Fruit fly (Drosophila melanogaster): ENCODE data around the gene cpx.

Gene cpx

DNA sequence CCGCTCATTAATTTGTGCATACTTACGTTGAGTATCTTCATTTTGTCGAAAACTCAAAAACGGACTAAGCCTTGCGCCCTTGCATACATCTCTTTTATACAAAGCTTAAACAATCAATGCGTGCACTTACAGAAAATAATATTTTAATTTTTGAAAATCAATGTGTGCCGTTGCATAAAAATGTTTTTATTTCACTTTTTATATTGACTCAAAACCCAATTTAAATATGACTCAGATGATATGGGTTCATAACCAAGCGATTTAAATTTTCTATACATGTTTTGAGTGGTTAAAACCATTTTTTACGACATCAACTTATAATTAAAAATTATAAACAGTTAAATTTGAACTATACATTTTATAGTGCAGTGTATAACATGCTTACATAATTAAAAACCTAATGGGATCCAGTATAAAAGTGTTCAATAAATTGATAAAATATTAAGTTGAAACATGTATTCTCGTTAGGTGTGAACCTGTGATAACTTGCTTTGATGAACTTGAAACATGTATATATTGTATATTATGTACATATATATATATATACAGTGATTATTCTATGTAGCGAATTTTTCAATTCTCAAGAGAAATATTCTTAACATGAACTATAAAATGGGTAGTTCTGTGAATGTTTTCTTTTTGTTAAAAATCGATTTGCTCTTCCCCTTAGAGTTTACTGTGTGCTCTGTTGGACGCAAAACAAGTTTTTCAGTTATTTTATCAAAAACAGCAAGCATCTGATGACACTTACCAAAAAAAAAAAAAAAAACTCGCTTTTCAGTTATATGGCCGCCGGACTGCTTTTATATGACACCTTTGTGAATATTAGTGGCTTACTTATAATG lies 36.7 kb upstream of the cpx start, which contains the start of gene CG34305:
Gene CG34305, minus strand, starts transcription at position 51 of the 845 bp plus-strand sequence.
- peak; percentile 49 for TF ChIP-seq CG8159 (tag; optimal IDR thresholded peaks at IDR 0.05)
- no peak for TF ChIP-seq CG14655 (GFP tag; optimal IDR thresholded peaks at IDR 0.05)
- peak; percentile 7 for TF ChIP-seq Pif1A (GFP tag; optimal IDR thresholded peaks at IDR 0.05)
- no peak for TF ChIP-seq CG4496 (GFP tag; IDR thresholded peaks at IDR 0.05)
- TF ChIP-seq fd96Ca (GFP tag; IDR thresholded peaks at IDR 0.05): no peak
- no peak for TF ChIP-seq D1 (tag; optimal IDR thresholded peaks at IDR 0.05)
- no peak for TF ChIP-seq CG32121 (GFP tag; IDR thresholded peaks at IDR 0.05)
- no peak for TF ChIP-seq CG17806 (tag; optimal IDR thresholded peaks at IDR 0.05)
- no peak for TF ChIP-seq rn (GFP tag; IDR thresholded peaks at IDR 0.05)
- no peak for TF ChIP-seq Snoo (tag; optimal IDR thresholded peaks at IDR 0.05)
- TF ChIP-seq gl (tag; optimal IDR thresholded peaks at IDR 0.05): no peak
- TF ChIP-seq CG13204 (GFP tag; optimal IDR thresholded peaks at IDR 0.05): no peak
- no peak for TF ChIP-seq CG9948 (tag; optimal IDR thresholded peaks at IDR 0.05)
- no peak for TF ChIP-seq CG34367 (tag; optimal IDR thresholded peaks at IDR 0.05)
- no peak for TF ChIP-seq CG8301 (tag; optimal IDR thresholded peaks at IDR 0.05)
- TF ChIP-seq CG12605 (GFP tag; IDR thresholded peaks at IDR 0.05): no peak
- TF ChIP-seq Pif1B (GFP tag; optimal IDR thresholded peaks at IDR 0.05): no peak

DNA sequence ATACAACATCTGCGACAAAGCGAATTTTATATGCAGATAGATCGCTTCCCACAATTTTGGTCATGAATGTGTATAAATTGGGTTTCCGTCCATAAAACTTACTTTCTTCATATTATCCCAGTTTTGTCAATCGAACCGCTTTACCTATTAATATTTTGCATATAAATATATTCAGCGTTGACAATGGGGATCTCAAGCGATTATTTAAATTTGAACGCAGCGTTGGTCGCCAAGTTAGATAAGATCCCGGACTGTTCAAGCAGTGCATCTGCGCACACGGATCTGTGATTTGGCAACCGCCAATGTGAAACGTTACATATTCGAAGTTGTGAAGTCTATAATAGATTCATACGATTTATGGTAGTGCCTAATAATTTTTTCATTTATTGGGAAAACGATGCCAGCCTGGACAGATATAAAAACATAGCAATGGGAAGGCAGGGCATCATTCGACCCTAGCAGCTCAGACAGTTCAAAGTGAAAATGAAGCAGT lies 33.4 kb upstream of the cpx start, which contains the start of gene TwdlF:
Gene TwdlF, plus strand, starts transcription at position 443 of the 493 bp plus-strand sequence.
- TF ChIP-seq CG13204 (GFP tag; optimal IDR thresholded peaks at IDR 0.05) (no peak), rn (GFP tag; IDR thresholded peaks at IDR 0.05) (no peak), CG12605 (GFP tag; IDR thresholded peaks at IDR 0.05) (no peak), Pif1A (GFP tag; optimal IDR thresholded peaks at IDR 0.05) (no peak), CG15710 (tag; optimal IDR thresholded peaks at IDR 0.05) (no peak), fd96Ca (GFP tag; IDR thresholded peaks at IDR 0.05) (no peak), CG17806 (tag; optimal IDR thresholded peaks at IDR 0.05) (no peak), D1 (tag; optimal IDR thresholded peaks at IDR 0.05) (no peak)

DNA sequence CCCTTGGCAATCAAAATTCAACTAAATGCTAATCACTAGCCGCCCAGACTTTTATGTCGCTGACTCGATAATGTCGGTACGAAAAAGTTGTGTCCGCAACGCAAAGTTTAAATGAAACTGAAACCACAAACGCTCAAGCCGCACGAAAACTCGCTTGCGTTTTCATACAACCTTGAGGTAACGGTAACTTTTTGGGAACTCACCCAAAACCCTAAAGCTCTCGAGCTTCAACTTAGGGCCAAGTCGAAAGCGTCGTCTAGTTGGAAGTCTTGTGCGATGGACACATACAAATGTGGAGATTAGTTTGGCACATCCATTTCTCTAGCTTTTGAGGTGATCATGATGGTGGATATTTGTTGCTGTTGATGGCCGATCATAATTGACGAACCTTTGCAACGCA lies 30.1 kb upstream of the cpx start:
- TF ChIP-seq CG8159 (tag; optimal IDR thresholded peaks at IDR 0.05) (no peak), CG10348 (GFP tag; IDR thresholded peaks at IDR 0.05) (no peak), D1 (tag; optimal IDR thresholded peaks at IDR 0.05) (no peak), CG13204 (GFP tag; optimal IDR thresholded peaks at IDR 0.05) (no peak), rn (GFP tag; IDR thresholded peaks at IDR 0.05) (no peak), CG4496 (GFP tag; IDR thresholded peaks at IDR 0.05) (no peak), CG32121 (GFP tag; IDR thresholded peaks at IDR 0.05) (no peak), CG9948 (tag; optimal IDR thresholded peaks at IDR 0.05) (no peak), Ets98B (GFP tag; IDR thresholded peaks at IDR 0.05) (no peak), CG17806 (tag; optimal IDR thresholded peaks at IDR 0.05) (no peak), Pif1A (GFP tag; optimal IDR thresholded peaks at IDR 0.05) (no peak), CG14655 (GFP tag; optimal IDR thresholded peaks at IDR 0.05) (no peak), Snoo (tag; optimal IDR thresholded peaks at IDR 0.05) (no peak)

DNA sequence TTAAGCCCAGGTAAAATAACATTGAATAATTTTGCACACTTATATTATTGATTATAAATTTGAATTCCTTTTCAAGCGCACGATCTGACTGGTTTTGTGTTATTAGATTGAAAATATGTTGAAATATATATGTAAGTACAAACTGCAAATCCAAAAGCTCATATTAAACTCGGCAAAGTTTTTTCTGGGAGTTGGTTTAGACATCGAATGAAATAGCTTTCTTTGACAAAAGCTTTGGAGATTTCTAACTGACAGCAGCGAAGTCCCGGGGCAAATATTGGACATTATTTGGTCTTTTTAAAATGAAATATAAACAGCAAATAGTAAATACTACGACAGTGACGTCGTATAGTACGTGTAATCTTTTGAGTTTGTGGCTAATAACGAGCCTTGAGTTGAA lies 28.8 kb upstream of the cpx start, which contains the start of gene TwdlG:
Gene TwdlG, minus strand, starts transcription at position 101 of the 400 bp plus-strand sequence.
- TF ChIP-seq CG12605 (GFP tag; IDR thresholded peaks at IDR 0.05) (no peak), CG9948 (tag; optimal IDR thresholded peaks at IDR 0.05) (no peak)

DNA sequence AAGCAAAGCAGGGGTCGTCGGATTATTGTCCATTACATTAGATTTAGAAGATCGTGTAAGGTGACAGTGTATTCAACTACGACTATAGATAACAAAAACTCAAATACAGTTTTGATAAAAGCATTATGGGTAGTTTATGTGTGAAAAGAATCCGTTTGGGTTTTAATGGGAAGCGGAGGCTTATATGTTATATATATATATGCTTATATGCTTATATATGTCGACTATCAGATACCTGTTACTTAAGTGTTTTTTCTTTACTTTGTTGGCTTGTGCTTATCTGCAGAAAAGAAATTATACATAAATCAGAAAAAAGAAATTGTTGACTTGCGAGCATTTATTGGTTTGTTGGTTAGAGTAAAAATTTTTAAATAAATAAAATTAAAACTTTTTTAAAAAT lies 27.1 kb upstream of the cpx start, which contains the start of gene CG14644:
Gene CG14644, minus strand, starts transcription at position 101 of the 400 bp plus-strand sequence.
- TF ChIP-seq CG34367 (tag; optimal IDR thresholded peaks at IDR 0.05) (no peak), CG15710 (tag; optimal IDR thresholded peaks at IDR 0.05) (no peak), CG4496 (GFP tag; IDR thresholded peaks at IDR 0.05) (no peak), rn (GFP tag; IDR thresholded peaks at IDR 0.05) (no peak), Ets98B (GFP tag; IDR thresholded peaks at IDR 0.05) (no peak), CG13204 (GFP tag; optimal IDR thresholded peaks at IDR 0.05) (no peak), CG17806 (tag; optimal IDR thresholded peaks at IDR 0.05) (no peak), CG8301 (tag; optimal IDR thresholded peaks at IDR 0.05) (no peak), gl (tag; optimal IDR thresholded peaks at IDR 0.05) (no peak), CG12605 (GFP tag; IDR thresholded peaks at IDR 0.05) (no peak), Snoo (tag; optimal IDR thresholded peaks at IDR 0.05) (no peak), fd96Ca (GFP tag; IDR thresholded peaks at IDR 0.05) (no peak), CG8159 (tag; optimal IDR thresholded peaks at IDR 0.05) (no peak), EcR (GFP tag; optimal IDR thresholded peaks at IDR 0.05) (no peak), CG32121 (GFP tag; IDR thresholded peaks at IDR 0.05) (no peak), Pif1A (GFP tag; optimal IDR thresholded peaks at IDR 0.05) (no peak), Pif1B (GFP tag; optimal IDR thresholded peaks at IDR 0.05) (no peak), CG10348 (GFP tag; IDR thresholded peaks at IDR 0.05) (no peak), CG14655 (GFP tag; optimal IDR thresholded peaks at IDR 0.05) (no peak), D1 (tag; optimal IDR thresholded peaks at IDR 0.05) (no peak)

DNA sequence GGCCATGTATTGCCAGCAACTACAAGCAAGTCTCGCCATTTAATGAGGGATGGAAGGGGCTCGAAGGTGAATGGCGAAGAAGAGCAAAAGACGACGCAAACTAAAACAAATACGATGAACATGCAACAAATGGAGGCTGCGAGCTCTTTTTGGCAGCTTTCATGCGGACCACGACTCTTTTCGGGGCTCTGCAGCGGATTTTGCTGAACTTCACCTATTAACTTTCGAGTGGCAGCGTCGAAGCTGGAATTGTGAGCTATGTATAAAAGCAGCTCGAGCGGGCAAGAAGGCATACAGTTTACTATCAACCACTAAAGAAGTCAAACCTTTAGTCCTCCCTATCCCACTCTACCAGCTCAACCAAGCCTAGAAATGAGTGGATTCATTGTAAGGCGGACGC lies 25.6 kb upstream of the cpx start, which contains the start of gene TwdlV:
Gene TwdlV, plus strand, starts transcription at position 301 of the 400 bp plus-strand sequence.
- TF ChIP-seq rn (GFP tag; IDR thresholded peaks at IDR 0.05): no peak
- TF ChIP-seq Pif1A (GFP tag; optimal IDR thresholded peaks at IDR 0.05): no peak
- TF ChIP-seq CG13204 (GFP tag; optimal IDR thresholded peaks at IDR 0.05): no peak
- TF ChIP-seq CG34367 (tag; optimal IDR thresholded peaks at IDR 0.05): no peak
- no peak for TF ChIP-seq EcR (GFP tag; optimal IDR thresholded peaks at IDR 0.05)
- no peak for TF ChIP-seq Pif1B (GFP tag; optimal IDR thresholded peaks at IDR 0.05)
- TF ChIP-seq D1 (tag; optimal IDR thresholded peaks at IDR 0.05): no peak
- no peak for TF ChIP-seq fd96Ca (GFP tag; IDR thresholded peaks at IDR 0.05)
